Fruit fly (Drosophila melanogaster): ENCODE data around the gene CG5151.

Gene CG5151

dm6 chr3L:16175628-16176263 lies 11.2 kb upstream of the CG5151 start:
- no peak for TF ChIP-seq noc (tag; optimal IDR thresholded peaks at IDR 0.05)

- TF ChIP-seq noc (tag; optimal IDR thresholded peaks at IDR 0.05), result no peak
Measured at dm6 chr3L:16174778-16175177, 10.3 kb upstream of the CG5151 start.

- TF ChIP-seq noc (tag; optimal IDR thresholded peaks at IDR 0.05), result no peak
Measured at dm6 chr3L:16173818-16174601, 9.5 kb upstream of the CG5151 start.

dm6 chr3L:16172809-16173276 lies 8.3 kb upstream of the CG5151 start:
- TF ChIP-seq noc (tag; optimal IDR thresholded peaks at IDR 0.05), result no peak

- no peak for TF ChIP-seq noc (tag; optimal IDR thresholded peaks at IDR 0.05)
Measured at dm6 chr3L:16172381-16172780, 7.9 kb upstream of the CG5151 start.

dm6 chr3L:16171280-16171679 lies 6.8 kb upstream of the CG5151 start, which contains the start of gene CG33795:
Gene CG33795 (minus strand): TSS chr3L:16171380.
- no peak for TF ChIP-seq noc (tag; optimal IDR thresholded peaks at IDR 0.05)

- TF ChIP-seq noc (tag; optimal IDR thresholded peaks at IDR 0.05), result no peak
Measured at dm6 chr3L:16170006-16170405, 5.5 kb upstream of the CG5151 start, which contains the start of gene CG33796. Gene CG33796 (minus strand): TSS chr3L:16170106.

- TF ChIP-seq noc (tag; optimal IDR thresholded peaks at IDR 0.05), result no peak
Measured at dm6 chr3L:16168503-16169189, 4.1 kb upstream of the CG5151 start.

- no peak for TF ChIP-seq noc (tag; optimal IDR thresholded peaks at IDR 0.05)
Measured at dm6 chr3L:16167723-16168386, 3.4 kb upstream of the CG5151 start.

dm6 chr3L:16166998-16167344 lies 2.5 kb upstream of the CG5151 start:
- no peak for TF ChIP-seq noc (tag; optimal IDR thresholded peaks at IDR 0.05)

- TF ChIP-seq noc (tag; optimal IDR thresholded peaks at IDR 0.05), result peak; percentile 8
Measured at dm6 chr3L:16166217-16166997, 1.9 kb upstream of the CG5151 start.

- peak; percentile 89 for TF ChIP-seq noc (tag; optimal IDR thresholded peaks at IDR 0.05)
Measured at dm6 chr3L:16165356-16166168, 1.1 kb upstream of the CG5151 start.

dm6 chr3L:16161847-16162556 lies 2.5 kb downstream of the CG5151 start:
- peak; percentile 86 for TF ChIP-seq noc (tag; optimal IDR thresholded peaks at IDR 0.05)

- TF ChIP-seq noc (tag; optimal IDR thresholded peaks at IDR 0.05), result no peak
Measured at dm6 chr3L:16161131-16161530, 3.4 kb downstream of the CG5151 start.
